Fruit fly (Drosophila melanogaster): Measurements from ENCODE around the gene CG7142.
A peak's percentile ranks its signal among the peaks of the same experiment; 100 is the strongest.

The CG7142 gene

DNA sequence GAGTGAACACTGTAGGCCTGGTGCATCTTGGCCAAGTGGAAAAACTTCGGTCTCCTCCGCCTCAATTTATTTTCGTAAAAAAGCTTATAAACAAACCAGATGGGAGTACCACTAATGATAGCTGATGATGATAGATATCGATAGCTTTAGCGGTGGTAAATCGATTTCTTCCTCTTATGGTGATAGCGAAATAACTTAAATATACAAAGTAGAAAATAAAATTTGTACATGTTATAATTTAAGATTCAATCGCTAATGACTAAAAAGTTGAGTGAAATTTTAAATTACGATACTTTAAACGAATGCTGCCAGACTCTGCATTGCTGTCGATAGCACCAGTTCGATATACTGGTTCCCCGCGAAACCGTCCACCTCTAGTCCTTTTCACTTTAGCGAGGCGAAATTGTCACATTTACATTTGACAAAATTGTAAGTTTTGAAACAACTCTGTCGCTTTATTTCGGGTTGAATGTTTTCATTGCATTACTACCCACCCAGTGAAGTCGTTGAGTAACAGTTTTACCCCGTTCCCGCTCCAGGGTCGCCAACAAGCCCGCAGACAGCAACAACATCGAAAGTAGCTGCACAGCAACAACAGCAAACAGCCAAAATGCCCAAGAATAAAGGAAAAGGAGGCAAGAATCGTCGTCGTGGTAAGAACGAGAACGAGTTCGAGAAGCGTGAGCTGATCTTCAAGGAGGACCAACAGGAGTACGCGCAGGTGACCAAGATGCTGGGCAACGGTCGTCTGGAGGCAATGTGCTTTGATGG is 4.8 kb downstream of the CG7142 start, which contains the start of the genes Vps39 and eIF1A (continued):
- no peak for TF ChIP-seq Vsx1 (GFP tag; optimal IDR thresholded peaks at IDR 0.05)
- TF ChIP-seq HmgZ (tag; optimal IDR thresholded peaks at IDR 0.05) = peak; percentile 59
- peak; percentile 50 for TF ChIP-seq NC2β (GFP tag; optimal IDR thresholded peaks at IDR 0.05)
- TF ChIP-seq Fer2 (tag; optimal IDR thresholded peaks at IDR 0.05) = no peak
- no peak for TF ChIP-seq lmd (GFP tag; IDR thresholded peaks at IDR 0.05)
- peak; percentile 86 for TF ChIP-seq Bgb (GFP tag; IDR thresholded peaks at IDR 0.05; ENCODE audit: partially characterized antibody)
- peak; percentile 15 for TF ChIP-seq CG10543 (GFP tag; optimal IDR thresholded peaks at IDR 0.05)
- TF ChIP-seq CG7786 (GFP tag; optimal IDR thresholded peaks at IDR 0.05) = peak; percentile 19
- no peak for TF ChIP-seq usp (GFP tag; optimal IDR thresholded peaks at IDR 0.05)
- peak; percentile 52 for TF ChIP-seq Myb (GFP tag; optimal IDR thresholded peaks at IDR 0.05)
- peak in 1 of 2 experiments; percentile 23 for TF ChIP-seq chif (GFP tag; optimal IDR thresholded peaks at IDR 0.05)
- no peak for TF ChIP-seq bcd (GFP tag; optimal IDR thresholded peaks at IDR 0.05)
- peak; percentile 39 for TF ChIP-seq PHDP (tag; optimal IDR thresholded peaks at IDR 0.05)
- TF ChIP-seq CG8924 (tag; optimal IDR thresholded peaks at IDR 0.05) = peak; percentile 43
- TF ChIP-seq ATbp (GFP tag; optimal IDR thresholded peaks at IDR 0.05) = no peak
- TF ChIP-seq CG10147 (GFP tag; optimal IDR thresholded peaks at IDR 0.05) = no peak
- TF ChIP-seq Nf-YA (GFP tag; IDR thresholded peaks at IDR 0.05) = no peak
- TF ChIP-seq pros (GFP tag; optimal IDR thresholded peaks at IDR 0.05) = no peak
- TF ChIP-seq Neu2 (GFP tag; optimal IDR thresholded peaks at IDR 0.05; ENCODE audit: borderline replicate concordance) = no peak
- no peak for TF ChIP-seq B-H1 (GFP tag; IDR thresholded peaks at IDR 0.05)
- peak; percentile 67 for TF ChIP-seq CG2120 (GFP tag; optimal IDR thresholded peaks at IDR 0.05)
- no peak for TF ChIP-seq CG1233 (GFP tag; optimal IDR thresholded peaks at IDR 0.05)
- no peak for TF ChIP-seq insv (GFP tag; optimal IDR thresholded peaks at IDR 0.05)
- TF ChIP-seq tgo (GFP tag; IDR thresholded peaks at IDR 0.05) = no peak; the same call in 2 of the 3 replicates
- TF ChIP-seq sisA (GFP tag; IDR thresholded peaks at IDR 0.05) = no peak; the same call in 1 of the 2 replicates
- TF ChIP-seq CG11093 (GFP tag; IDR thresholded peaks at IDR 0.05) = no peak
- TF ChIP-seq mld (GFP tag; IDR thresholded peaks at IDR 0.05; ENCODE audit: partially characterized antibody) = peak; percentile 58; the same call in 1 of the 3 replicates
- no peak for TF ChIP-seq lab (GFP tag; optimal IDR thresholded peaks at IDR 0.05)
- TF ChIP-seq CG9215 (GFP tag; IDR thresholded peaks at IDR 0.05) = peak; percentile 48
- TF ChIP-seq salm (tag; optimal IDR thresholded peaks at IDR 0.05) = no peak
- peak; percentile 70 for TF ChIP-seq CG18599 (GFP tag; optimal IDR thresholded peaks at IDR 0.05)
- no peak for TF ChIP-seq corto (GFP tag; optimal IDR thresholded peaks at IDR 0.05)
- no peak for TF ChIP-seq dysf (GFP tag; IDR thresholded peaks at IDR 0.05)
- no peak for TF ChIP-seq CG10209 (GFP tag; optimal IDR thresholded peaks at IDR 0.05)
- TF ChIP-seq CG2889 (GFP tag; IDR thresholded peaks at IDR 0.05) = no peak
- no peak for TF ChIP-seq pan (optimal IDR thresholded peaks at IDR 0.05)
- no peak for TF ChIP-seq pan (GFP tag; optimal IDR thresholded peaks at IDR 0.05 in 1 of 2, IDR thresholded peaks at IDR 0.05 in 1 of 2)
- no peak for TF ChIP-seq Six4 (GFP tag; optimal IDR thresholded peaks at IDR 0.05)
- TF ChIP-seq CG7963 (GFP tag; IDR thresholded peaks at IDR 0.05; ENCODE audit: partially characterized antibody) = peak; percentile 66
- peak; percentile 44 for TF ChIP-seq maf-S (GFP tag; optimal IDR thresholded peaks at IDR 0.05)
- no peak for TF ChIP-seq eve (GFP tag; optimal IDR thresholded peaks at IDR 0.05)
- no peak for TF ChIP-seq CTCF (GFP tag; optimal IDR thresholded peaks at IDR 0.05)
- TF ChIP-seq fd96Cb (tag; optimal IDR thresholded peaks at IDR 0.05) = no peak
- TF ChIP-seq zen (tag; optimal IDR thresholded peaks at IDR 0.05) = peak; percentile 42
- peak; percentile 30 for TF ChIP-seq CG10979 (tag; optimal IDR thresholded peaks at IDR 0.05)
- peak; percentile 81 for TF ChIP-seq row (GFP tag; IDR thresholded peaks at IDR 0.05)
- TF ChIP-seq HLH54F (GFP tag; optimal IDR thresholded peaks at IDR 0.05) = peak; percentile 43
- TF ChIP-seq CG7987 (GFP tag; optimal IDR thresholded peaks at IDR 0.05) = no peak
- no peak for TF ChIP-seq toy (GFP tag; IDR thresholded peaks at IDR 0.05)
- TF ChIP-seq ara (GFP tag; IDR thresholded peaks at IDR 0.05) = no peak
